Worm (Caenorhabditis elegans) whole organism, young adult: Measurements from ENCODE around the gene spig-9.

Experiments used
- B0336.3 ChIP-seq: fragments of 200-800 bp; sonication (Bioruptor generic); IDR thresholded peaks from 2 replicates; pipeline ENCODE4 v1.3.6; 2022; ENCODE audit warnings: missing genetic modification characterization, missing compliant biosample characterization
- F10E7.11 ChIP-seq: sonication (generic microtip); optimal IDR thresholded peaks from 2 replicates; lab custom pipeline; 2017; ENCODE audit warnings: mild to moderate bottlenecking, missing genetic modification characterization, moderate library complexity, missing compliant biosample characterization
- F52B5.7 ChIP-seq: sonication (generic microtip); optimal IDR thresholded peaks from 2 replicates; lab custom pipeline; 2016; ENCODE audit warnings: mild to moderate bottlenecking, missing genetic modification characterization, missing compliant biosample characterization
- K11D2.4 ChIP-seq: fragments of 200-800 bp; sonication (Bioruptor generic); IDR thresholded peaks from 2 replicates; pipeline ENCODE4 v1.3.6; 2022; ENCODE audit warnings: missing genetic modification reagents, missing genetic modification characterization, missing compliant biosample characterization
- Y56A3A.18 ChIP-seq: fragments of 200-800 bp; sonication (Bioruptor generic); IDR thresholded peaks from 2 replicates; pipeline ENCODE4 v1.3.6; 2022; ENCODE audit warnings: missing genetic modification reagents, missing genetic modification characterization, missing compliant biosample characterization
- aptf-3 ChIP-seq: fragments of 200-800 bp; sonication (Bioruptor generic); IDR thresholded peaks from 2 replicates; pipeline ENCODE4 v1.3.6; 2022; ENCODE audit warnings: missing genetic modification characterization, missing compliant biosample characterization
- atf-7 ChIP-seq: sonication (generic microtip); optimal IDR thresholded peaks from 2 replicates; lab custom pipeline; 2017; ENCODE audit warnings: mild to moderate bottlenecking, missing genetic modification characterization, missing compliant biosample characterization
- attf-6 ChIP-seq: fragments of 200-800 bp; sonication (Bioruptor generic); IDR thresholded peaks from 2 replicates; pipeline ENCODE4 v1.3.6; 2022; ENCODE audit warnings: missing genetic modification reagents, missing genetic modification characterization, missing compliant biosample characterization
- bed-1 ChIP-seq: fragments of 200-800 bp; sonication (Bioruptor generic); IDR thresholded peaks from 2 replicates; pipeline ENCODE4 v1.3.6; 2022; ENCODE audit warnings: missing genetic modification reagents, missing genetic modification characterization, missing compliant biosample characterization
- ccch-3 ChIP-seq: fragments of 200-800 bp; sonication (Bioruptor generic); optimal IDR thresholded peaks from 2 replicates; lab custom pipeline; 2018; ENCODE audit warnings: mild to moderate bottlenecking, missing genetic modification characterization, missing compliant biosample characterization
- ceh-100 ChIP-seq: fragments of 200-800 bp; sonication (Bioruptor generic); IDR thresholded peaks from 2 replicates; pipeline ENCODE4 v1.3.6; 2022; ENCODE audit warnings: missing genetic modification reagents, missing genetic modification characterization, missing compliant biosample characterization
- chd-7 ChIP-seq: sonication (generic microtip); optimal IDR thresholded peaks from 2 replicates; lab custom pipeline; 2016; ENCODE audit warnings: mild to moderate bottlenecking, missing genetic modification characterization, moderate library complexity, missing compliant biosample characterization
- die-1 ChIP-seq: sonication (generic microtip); optimal IDR thresholded peaks from 2 replicates; lab custom pipeline; 2016; ENCODE audit warnings: missing genotype, mild to moderate bottlenecking, missing genetic modification characterization, missing compliant biosample characterization
- dox-1 ChIP-seq: fragments of 200-800 bp; sonication (Bioruptor generic); IDR thresholded peaks from 2 replicates; pipeline ENCODE4 v1.3.6; 2022; ENCODE audit warnings: missing genetic modification reagents, missing genetic modification characterization, missing compliant biosample characterization
- ekl-4 ChIP-seq: fragments of 200-800 bp; sonication (Bioruptor generic); IDR thresholded peaks from 2 replicates; pipeline ENCODE4 v1.3.6; 2022; ENCODE audit warnings: missing genetic modification reagents, missing genetic modification characterization, missing compliant biosample characterization
- gei-17 ChIP-seq: fragments of 200-800 bp; sonication (Bioruptor generic); optimal IDR thresholded peaks from 2 replicates; lab custom pipeline; 2018; ENCODE audit warnings: mild to moderate bottlenecking, missing genetic modification characterization, missing compliant biosample characterization
- him-1 ChIP-seq: sonication (generic microtip); optimal IDR thresholded peaks from 2 replicates; lab custom pipeline; 2016; ENCODE audit warnings: missing genotype, missing genetic modification reagents, missing genetic modification characterization, missing compliant biosample characterization
- hlh-26 ChIP-seq: fragments of 200-800 bp; sonication (Bioruptor generic); conservative IDR thresholded peaks from 2 replicates; pipeline ENCODE4 v1.3.6; 2022; ENCODE audit warnings: missing genetic modification reagents, missing genetic modification characterization, missing compliant biosample characterization
- lag-1 ChIP-seq: fragments of 200-800 bp; sonication (Bioruptor generic); IDR thresholded peaks from 2 replicates; pipeline ENCODE4 v1.3.6; 2022; ENCODE audit warnings: missing genetic modification reagents, missing genetic modification characterization, missing compliant biosample characterization
- let-607 ChIP-seq, 2 experiments: fragments of 200-800 bp in 1 of 2; sonication (Bioruptor generic) in 1 of 2; sonication (generic microtip) in 1 of 2; optimal IDR thresholded peaks; 2 replicates each; lab custom pipeline; 2016 to 2018; ENCODE audit warnings: mild to moderate bottlenecking in 2 of 2, missing compliant biosample characterization in 2 of 2, missing genetic modification characterization in 2 of 2, moderate library complexity in 2 of 2, missing genotype in 1 of 2
- lin-40 ChIP-seq: sonication (generic microtip); optimal IDR thresholded peaks from 2 replicates; lab custom pipeline; 2016; ENCODE audit warnings: missing genetic modification characterization, mild to moderate bottlenecking, missing compliant biosample characterization, missing genotype, missing genetic modification reagents
- lir-1 ChIP-seq: fragments of 200-800 bp; sonication (Bioruptor generic); conservative IDR thresholded peaks from 2 replicates; pipeline ENCODE4 v1.3.6; 2022; ENCODE audit warnings: missing genetic modification reagents, missing genetic modification characterization, missing compliant biosample characterization
- madf-10 ChIP-seq: sonication (generic microtip); optimal IDR thresholded peaks from 2 replicates; lab custom pipeline; 2016; ENCODE audit warnings: mild to moderate bottlenecking, missing genetic modification characterization, missing compliant biosample characterization
- madf-3 ChIP-seq: fragments of 200-800 bp; sonication (Bioruptor generic); IDR thresholded peaks from 2 replicates; pipeline ENCODE4 v1.3.6; 2022; ENCODE audit warnings: missing genetic modification reagents, missing genetic modification characterization, missing compliant biosample characterization
- madf-6 ChIP-seq: fragments of 200-800 bp; sonication (Bioruptor generic); IDR thresholded peaks from 2 replicates; pipeline ENCODE4 v1.3.6; 2022; ENCODE audit warnings: missing genetic modification reagents, missing genetic modification characterization, missing compliant biosample characterization
- mcd-1 ChIP-seq: fragments of 200-800 bp; sonication (Bioruptor generic); IDR thresholded peaks from 2 replicates; pipeline ENCODE4 v1.3.6; 2022; ENCODE audit warnings: missing genetic modification reagents, missing genetic modification characterization, missing compliant biosample characterization
- nfya-2 ChIP-seq: fragments of 200-800 bp; sonication (Bioruptor generic); IDR thresholded peaks from 2 replicates; pipeline ENCODE4 v1.3.6; 2022; ENCODE audit warnings: missing genetic modification reagents, missing genetic modification characterization, missing compliant biosample characterization
- nfyb-1 ChIP-seq: fragments of 200-800 bp; sonication (Bioruptor generic); IDR thresholded peaks from 2 replicates; pipeline ENCODE4 v1.3.6; 2022; ENCODE audit warnings: missing genetic modification reagents, missing genetic modification characterization, missing compliant biosample characterization
- nhr-80 ChIP-seq: sonication (generic microtip); optimal IDR thresholded peaks from 2 replicates; lab custom pipeline; 2016; ENCODE audit warnings: missing genetic modification characterization, missing compliant biosample characterization
- nhr-90 ChIP-seq: sonication (generic microtip); optimal IDR thresholded peaks from 2 replicates; lab custom pipeline; 2016; ENCODE audit warnings: missing genotype, mild to moderate bottlenecking, missing genetic modification characterization, missing compliant biosample characterization
- pbrm-1 ChIP-seq: fragments of 200-800 bp; sonication (Bioruptor generic); IDR thresholded peaks from 2 replicates; pipeline ENCODE4 v1.3.6; 2022; ENCODE audit warnings: missing genetic modification reagents, missing genetic modification characterization, missing compliant biosample characterization
- repo-1 ChIP-seq: sonication (generic microtip); optimal IDR thresholded peaks from 2 replicates; lab custom pipeline; 2017; ENCODE audit warnings: mild to moderate bottlenecking, missing genetic modification characterization, missing compliant biosample characterization
- sea-2 ChIP-seq: fragments of 200-800 bp; sonication (Bioruptor generic); IDR thresholded peaks from 2 replicates; pipeline ENCODE4 v1.3.6; 2022; ENCODE audit warnings: missing genetic modification characterization, missing compliant biosample characterization
- snpc-3.4 ChIP-seq: sonication (generic microtip); optimal IDR thresholded peaks from 2 replicates; lab custom pipeline; 2017; ENCODE audit warnings: missing genetic modification characterization, mild to moderate bottlenecking, missing compliant biosample characterization, antibody characterized with exemption, moderate library complexity, missing genotype, missing genetic modification reagents
- snpc-4 ChIP-seq, 5 experiments: fragments of 150-350 bp in 1 of 5; sonication (generic microtip) in 4 of 5; optimal IDR thresholded peaks; 2 replicates each; lab custom pipeline; 2014 to 2018; ENCODE audit warnings: missing genetic modification characterization in 5 of 5, missing biosample characterization in 3 of 5, antibody characterized with exemption in 2 of 5, mild to moderate bottlenecking in 2 of 5, missing compliant biosample characterization in 2 of 5, missing genotype in 2 of 5, moderate library complexity in 2 of 5, missing genetic modification reagents in 1 of 5
- somi-1 ChIP-seq: fragments of 200-800 bp; sonication (Bioruptor generic); optimal IDR thresholded peaks from 2 replicates; lab custom pipeline; 2018; ENCODE audit warnings: mild to moderate bottlenecking, missing genetic modification characterization, missing compliant biosample characterization
- sptf-2 ChIP-seq: fragments of 200-800 bp; sonication (Bioruptor generic); optimal IDR thresholded peaks from 2 replicates; lab custom pipeline; 2018; ENCODE audit warnings: mild to moderate bottlenecking, missing genetic modification characterization, missing compliant biosample characterization
- tbp1 ChIP-seq: fragments of 200-800 bp; sonication (Bioruptor generic); optimal IDR thresholded peaks from 2 replicates; lab custom pipeline; 2018; ENCODE audit warnings: mild to moderate bottlenecking, missing genetic modification characterization, missing compliant biosample characterization
- tlf-1 ChIP-seq: fragments of 200-800 bp; sonication (Bioruptor generic); optimal IDR thresholded peaks from 2 replicates; lab custom pipeline; 2018; ENCODE audit warnings: mild to moderate bottlenecking, missing genetic modification characterization, missing compliant biosample characterization
- unc-62 ChIP-seq: fragments of 150-350 bp; optimal IDR thresholded peaks from 2 replicates; lab custom pipeline; 2014; ENCODE audit warnings: missing biosample characterization, missing genetic modification reagents, missing genetic modification characterization
- zfh-2 ChIP-seq: fragments of 200-800 bp; sonication (Bioruptor generic); conservative IDR thresholded peaks from 2 replicates; pipeline ENCODE4 v1.3.6; 2022; ENCODE audit warnings: missing genetic modification reagents, missing genetic modification characterization, missing compliant biosample characterization
- ztf-26 ChIP-seq: sonication (generic microtip); optimal IDR thresholded peaks from 2 replicates; lab custom pipeline; 2017; ENCODE audit warnings: missing genetic modification characterization, missing compliant biosample characterization
- ztf-6 ChIP-seq: fragments of 200-800 bp; sonication (Bioruptor generic); IDR thresholded peaks from 2 replicates; pipeline ENCODE4 v1.3.6; 2022; ENCODE audit warnings: missing genetic modification reagents, missing genetic modification characterization, missing compliant biosample characterization

spig-9 gene

DNA sequence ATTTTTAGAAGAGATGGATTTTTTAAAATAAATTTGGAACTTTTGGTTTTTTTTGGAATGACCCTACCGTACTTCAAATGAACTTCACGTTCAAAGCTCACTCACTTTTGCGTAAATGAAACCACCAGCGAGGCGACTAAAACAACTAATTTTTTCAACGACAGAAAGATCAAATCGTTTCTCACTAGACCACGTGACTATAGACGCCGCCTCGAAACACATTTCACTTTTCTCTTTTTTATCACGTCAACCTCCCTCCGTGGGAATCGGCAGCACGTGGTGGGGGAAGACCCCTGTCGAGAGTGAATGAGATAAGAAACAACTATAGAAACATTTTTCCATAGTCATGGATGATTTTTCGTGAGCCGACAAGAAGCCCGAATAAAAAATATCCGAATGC lies 45.6 kb upstream of the spig-9 start (continued):
- TF ChIP-seq K11D2.4 (GFP tag; lab: Robert Waterston, UW) (peak; percentile 66; the same call in 1 of the 2 replicates), ztf-26 (tag; lab: Kevin White, UChicago) (peak; percentile 62), gei-17 (GFP tag; lab: Kevin White, UChicago) (peak; percentile 5), sptf-2 (GFP tag; lab: Kevin White, UChicago) (no peak), nhr-90 (tag; lab: Kevin White, UChicago) (peak; percentile 35), ceh-100 (GFP tag; lab: Robert Waterston, UW) (no peak), B0336.3 (GFP tag; lab: Robert Waterston, UW) (peak; percentile 29; the same call in 1 of the 2 replicates), repo-1 (tag; lab: Kevin White, UChicago) (no peak), snpc-4 (GFP tag; optimal IDR thresholded peaks at IDR 0.05; lab: Kevin White, UChicago) (no peak), snpc-4 (tag; optimal IDR thresholded peaks at IDR 0.05; lab: Kevin White, UChicago) (peak in 1 of 4 experiments; percentile 20), mcd-1 (GFP tag; lab: Robert Waterston, UW) (peak; percentile 15; the same call in 1 of the 2 replicates), tlf-1 (GFP tag; lab: Kevin White, UChicago) (peak; percentile 64), nhr-80 (peak; percentile 73), unc-62 (GFP tag; lab: Kevin White, UChicago) (peak; percentile 58), lag-1 (GFP tag; lab: Robert Waterston, UW) (peak; percentile 70; the same call in 1 of the 2 replicates), tbp1 (peak; percentile 49), F52B5.7 (tag; lab: Kevin White, UChicago) (no peak), bed-1 (GFP tag; lab: Robert Waterston, UW) (no peak), snpc-3.4 (tag; lab: Kevin White, UChicago) (peak; percentile 7), chd-7 (tag; lab: Kevin White, UChicago) (peak; percentile 77), madf-6 (GFP tag; lab: Robert Waterston, UW) (0 out of 2 replicates have a peak, but pooled peaks have one; percentile 16), lir-1 (GFP tag; lab: Robert Waterston, UW) (no peak), Y56A3A.18 (no peak; the same call in 1 of the 2 replicates), pbrm-1 (GFP tag; lab: Robert Waterston, UW) (0 out of 2 replicates have a peak, but pooled peaks have one; percentile 55), atf-7 (peak; percentile 62), F10E7.11 (tag; lab: Kevin White, UChicago) (no peak), him-1 (tag; lab: Kevin White, UChicago) (no peak), nfyb-1 (GFP tag; lab: Robert Waterston, UW) (peak; percentile 55; the same call in 1 of the 2 replicates), attf-6 (GFP tag; lab: Robert Waterston, UW) (no peak)

DNA sequence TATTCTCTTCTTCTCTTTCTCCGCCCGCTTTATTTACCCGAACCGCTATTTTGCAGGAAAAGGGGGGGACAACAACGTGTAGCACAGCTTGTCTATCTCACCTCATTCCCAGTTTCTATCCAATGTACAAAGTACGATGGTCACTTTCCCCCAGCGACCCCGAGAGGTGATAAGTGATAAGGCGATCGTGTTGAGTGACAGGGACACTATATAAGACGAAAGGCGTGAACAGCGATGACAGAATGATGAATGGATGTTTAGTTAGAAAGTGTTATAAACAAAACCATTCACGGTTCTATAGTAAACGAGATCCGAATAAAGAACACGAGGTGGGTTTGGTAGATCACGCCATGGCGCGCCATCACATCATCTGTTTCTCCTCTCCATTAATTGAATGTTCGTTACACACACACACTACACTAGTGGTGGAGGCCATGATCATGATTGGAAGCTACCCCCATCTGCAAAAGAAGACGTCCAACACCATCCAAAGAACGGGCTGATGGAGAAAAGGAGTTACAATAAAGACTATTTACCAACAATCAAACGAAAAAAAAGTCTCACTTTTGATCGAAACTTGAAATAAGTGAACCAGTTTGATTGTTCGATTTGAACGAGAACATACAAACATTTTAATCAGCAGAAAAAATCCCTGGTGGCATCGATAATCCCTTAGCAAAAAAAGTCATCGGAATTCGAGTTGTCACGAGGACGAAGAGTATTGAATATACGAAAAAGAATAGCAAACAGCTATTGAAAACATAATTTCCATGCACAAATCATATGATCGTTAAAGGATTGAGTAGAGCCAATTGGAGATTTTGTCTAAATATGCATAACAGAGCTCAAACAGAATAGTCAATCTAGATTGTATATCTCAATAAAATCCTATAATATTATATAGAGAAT lies 44.9 kb upstream of the spig-9 start:
- TF ChIP-seq die-1 (tag; lab: Kevin White, UChicago) (peak; percentile 29), zfh-2 (GFP tag; lab: Robert Waterston, UW) (0 out of 2 replicates have a peak, but pooled peaks have one; percentile 14), tbp1 (peak; percentile 59), ekl-4 (GFP tag; lab: Robert Waterston, UW) (peak; percentile 38; the same call in 1 of the 2 replicates), somi-1 (GFP tag; lab: Kevin White, UChicago) (peak; percentile 48), chd-7 (tag; lab: Kevin White, UChicago) (peak; percentile 69), aptf-3 (GFP tag; lab: Robert Waterston, UW) (no peak), hlh-26 (0 out of 2 replicates have a peak, but pooled peaks have one; percentile 71), sea-2 (GFP tag; lab: Robert Waterston, UW) (no peak), nfyb-1 (GFP tag; lab: Robert Waterston, UW) (peak; percentile 71; the same call in 1 of the 2 replicates), nfya-2 (GFP tag; lab: Robert Waterston, UW) (0 out of 2 replicates have a peak, but pooled peaks have one; percentile 11), ccch-3 (GFP tag; lab: Kevin White, UChicago) (peak; percentile 21), mcd-1 (GFP tag; lab: Robert Waterston, UW) (peak; percentile 44; the same call in 1 of the 2 replicates), lin-40 (tag; lab: Kevin White, UChicago) (peak; percentile 52), attf-6 (GFP tag; lab: Robert Waterston, UW) (no peak), madf-10 (tag; lab: Kevin White, UChicago) (peak; percentile 47), dox-1 (GFP tag; lab: Robert Waterston, UW) (no peak; the same call in 1 of the 2 replicates), madf-3 (peak; percentile 76; the same call in 1 of the 2 replicates), nhr-80 (peak; percentile 96), ztf-6 (GFP tag; lab: Robert Waterston, UW) (no peak), let-607 (tag; optimal IDR thresholded peaks at IDR 0.05; lab: Kevin White, UChicago) (peak in 1 of 2 experiments; percentile 42), F10E7.11 (tag; lab: Kevin White, UChicago) (peak; percentile 6)
